Worm (Caenorhabditis elegans) whole organism, L1 larva: ENCODE data around the gene Y42H9AR.2.
"Not testable (repeated sequence)": the region's sequence is repeated elsewhere in the genome, so short reads cannot be mapped to it uniquely, and the experiment has no call there.

Source experiments
- C16A3.4 ChIP-seq: fragments of 150-350 bp; optimal IDR thresholded peaks from 2 replicates; lab custom pipeline; 2014; ENCODE audit warnings: missing biosample characterization, missing genetic modification characterization
- aly-2 ChIP-seq: fragments of 150-350 bp; optimal IDR thresholded peaks from 2 replicates; lab custom pipeline; 2014; ENCODE audit warnings: missing biosample characterization, missing genetic modification characterization
- ama-1 ChIP-seq: fragments of 150-350 bp; optimal IDR thresholded peaks from 2 replicates; lab custom pipeline; 2014
- ceh-8 ChIP-seq: fragments of 200-800 bp; sonication (Bioruptor generic); optimal IDR thresholded peaks from 2 replicates; lab custom pipeline; 2018; ENCODE audit warnings: mild to moderate bottlenecking, missing genetic modification characterization, moderate library complexity, missing compliant biosample characterization
- ceh-82 ChIP-seq, 3 experiments: fragments of 150-350 bp in 1 of 3; sonication (generic microtip) in 2 of 3; optimal IDR thresholded peaks; 2 replicates each; lab custom pipeline; 2014 to 2017; ENCODE audit warnings: missing biosample characterization in 3 of 3, missing genetic modification characterization in 3 of 3
- ceh-90 ChIP-seq: sonication (generic microtip); optimal IDR thresholded peaks from 2 replicates; lab custom pipeline; 2016; ENCODE audit warnings: missing genetic modification characterization, missing compliant biosample characterization
- dpl-1 ChIP-seq, 3 experiments: fragments of 150-350 bp in 2 of 3; sonication (generic microtip) in 1 of 3; optimal IDR thresholded peaks; 2 replicates each; lab custom pipeline; 2014 to 2017; ENCODE audit warnings: missing biosample characterization in 3 of 3, missing genetic modification characterization in 3 of 3, missing genetic modification reagents in 3 of 3
- dsc-1 ChIP-seq: sonication (generic microtip); optimal IDR thresholded peaks from 2 replicates; lab custom pipeline; 2016; ENCODE audit warnings: mild to moderate bottlenecking, missing genetic modification characterization, missing compliant biosample characterization
- efl-1 ChIP-seq, 4 experiments: fragments of 150-350 bp; optimal IDR thresholded peaks in 3 of 4; peaks in 1 of 4; 1 replicate in 1 of 4; 2 replicates in 3 of 4; lab custom pipeline; 2014; ENCODE audit warnings: missing biosample characterization in 2 of 4, missing genetic modification characterization in 2 of 4, missing genetic modification reagents in 2 of 4
- egl-13 ChIP-seq: sonication (generic microtip); optimal IDR thresholded peaks from 2 replicates; lab custom pipeline; 2016; ENCODE audit warnings: missing genotype, missing genetic modification reagents, missing genetic modification characterization, missing compliant biosample characterization
- fkh-10 ChIP-seq: sonication (generic microtip); optimal IDR thresholded peaks from 2 replicates; lab custom pipeline; 2017; ENCODE audit warnings: missing biosample characterization, missing genetic modification reagents, missing genetic modification characterization
- fkh-8 ChIP-seq: sonication (generic microtip); optimal IDR thresholded peaks from 2 replicates; lab custom pipeline; 2016; ENCODE audit warnings: mild to moderate bottlenecking, missing genetic modification characterization, missing compliant biosample characterization
- grh-1 ChIP-seq: fragments of 200-800 bp; sonication (Bioruptor generic); IDR thresholded peaks from 2 replicates; pipeline ENCODE4 v1.3.6; 2022; ENCODE audit warnings: missing genetic modification reagents, missing genetic modification characterization, missing compliant biosample characterization
- hpl-2 ChIP-seq: fragments of 150-350 bp; optimal IDR thresholded peaks from 2 replicates; lab custom pipeline; 2014; ENCODE audit warnings: missing biosample characterization, missing genetic modification reagents, missing genetic modification characterization
- irx-1 ChIP-seq: sonication (generic microtip); optimal IDR thresholded peaks from 2 replicates; lab custom pipeline; 2016; ENCODE audit warnings: missing genetic modification characterization, missing compliant biosample characterization
- jun-1 ChIP-seq: fragments of 150-350 bp; optimal IDR thresholded peaks from 2 replicates; lab custom pipeline; 2014; ENCODE audit warnings: missing biosample characterization, missing genetic modification reagents, missing genetic modification characterization
- lin-13 ChIP-seq: fragments of 150-350 bp; optimal IDR thresholded peaks from 2 replicates; lab custom pipeline; 2014; ENCODE audit warnings: missing biosample characterization, missing genetic modification reagents, missing genetic modification characterization
- lin-14 ChIP-seq: fragments of 200-800 bp; sonication (Bioruptor generic); optimal IDR thresholded peaks from 2 replicates; lab custom pipeline; 2018; ENCODE audit warnings: mild to moderate bottlenecking, missing genetic modification characterization, moderate library complexity, missing compliant biosample characterization
- lin-39 ChIP-seq: fragments of 150-350 bp; optimal IDR thresholded peaks from 2 replicates; lab custom pipeline; 2014; ENCODE audit warnings: missing biosample characterization, missing genetic modification reagents, missing genetic modification characterization
- lsy-2 ChIP-seq, 2 experiments: fragments of 150-350 bp; optimal IDR thresholded peaks; 2 replicates each; lab custom pipeline; 2014; ENCODE audit warnings: missing biosample characterization in 2 of 2, missing genetic modification characterization in 2 of 2
- mef-2 ChIP-seq: fragments of 150-350 bp; optimal IDR thresholded peaks from 2 replicates; lab custom pipeline; 2014; ENCODE audit warnings: missing biosample characterization, missing genetic modification characterization
- mep-1 ChIP-seq: fragments of 150-350 bp; optimal IDR thresholded peaks from 2 replicates; lab custom pipeline; 2014; ENCODE audit warnings: missing biosample characterization, missing genetic modification characterization
- nhr-11 ChIP-seq: fragments of 150-350 bp; optimal IDR thresholded peaks from 2 replicates; lab custom pipeline; 2014; ENCODE audit warnings: missing biosample characterization, missing genetic modification characterization
- nhr-12 ChIP-seq: sonication (generic microtip); optimal IDR thresholded peaks from 2 replicates; lab custom pipeline; 2017; ENCODE audit warnings: missing biosample characterization, missing genetic modification characterization
- nhr-19 ChIP-seq: fragments of 200-800 bp; sonication (Bioruptor generic); conservative IDR thresholded peaks from 2 replicates; pipeline ENCODE4 v1.3.6; 2022; ENCODE audit warnings: missing genetic modification characterization, missing compliant biosample characterization
- nhr-28 ChIP-seq: fragments of 150-350 bp; optimal IDR thresholded peaks from 2 replicates; lab custom pipeline; 2014; ENCODE audit warnings: missing biosample characterization, missing genetic modification characterization
- nhr-77 ChIP-seq: fragments of 150-350 bp; optimal IDR thresholded peaks from 2 replicates; lab custom pipeline; 2014; ENCODE audit warnings: missing biosample characterization, missing genetic modification characterization
- nhr-90 ChIP-seq: sonication (generic microtip); optimal IDR thresholded peaks from 2 replicates; lab custom pipeline; 2016; ENCODE audit warnings: mild to moderate bottlenecking, missing genetic modification characterization, missing compliant biosample characterization; ENCODE audit not compliant: poor library complexity
- pax-3 ChIP-seq: fragments of 200-800 bp; sonication (Bioruptor generic); optimal IDR thresholded peaks from 2 replicates; lab custom pipeline; 2018; ENCODE audit warnings: mild to moderate bottlenecking, missing genetic modification characterization, moderate library complexity, missing compliant biosample characterization
- pqm-1 ChIP-seq: sonication (generic microtip); optimal IDR thresholded peaks from 3 replicates; lab custom pipeline; 2017; ENCODE audit warnings: missing biosample characterization, missing genetic modification characterization
- skn-1 ChIP-seq: fragments of 150-350 bp; optimal IDR thresholded peaks from 2 replicates; lab custom pipeline; 2014; ENCODE audit warnings: missing biosample characterization, missing genetic modification characterization
- snpc-4 ChIP-seq: fragments of 150-350 bp; optimal IDR thresholded peaks from 2 replicates; lab custom pipeline; 2014; ENCODE audit warnings: missing biosample characterization, missing genetic modification characterization
- snu-23 ChIP-seq: sonication (generic microtip); optimal IDR thresholded peaks from 2 replicates; lab custom pipeline; 2016; ENCODE audit warnings: missing genetic modification characterization, missing compliant biosample characterization
- sox-4 ChIP-seq: sonication (generic microtip); optimal IDR thresholded peaks from 2 replicates; lab custom pipeline; 2016; ENCODE audit warnings: missing genetic modification characterization, missing compliant biosample characterization
- tbx-2 ChIP-seq: sonication (generic microtip); optimal IDR thresholded peaks from 2 replicates; lab custom pipeline; 2016; ENCODE audit warnings: missing genetic modification characterization, missing compliant biosample characterization
- tlp-1 ChIP-seq: fragments of 150-350 bp; optimal IDR thresholded peaks from 2 replicates; lab custom pipeline; 2014; ENCODE audit warnings: missing biosample characterization, missing genetic modification characterization
- unc-62 ChIP-seq: fragments of 150-350 bp; optimal IDR thresholded peaks from 2 replicates; lab custom pipeline; 2014; ENCODE audit warnings: missing biosample characterization, missing genetic modification reagents, missing genetic modification characterization
- unc-86 ChIP-seq: sonication (generic microtip); optimal IDR thresholded peaks from 2 replicates; lab custom pipeline; 2016; ENCODE audit warnings: missing genetic modification characterization, missing compliant biosample characterization
- unc-98 ChIP-seq: fragments of 200-800 bp; sonication (Bioruptor generic); IDR thresholded peaks from 2 replicates; pipeline ENCODE4 v1.3.6; 2022; ENCODE audit warnings: missing genetic modification characterization, missing compliant biosample characterization
- vab-15 ChIP-seq: sonication (generic microtip); optimal IDR thresholded peaks from 2 replicates; lab custom pipeline; 2017; ENCODE audit warnings: missing genotype, mild to moderate bottlenecking, missing genetic modification characterization, missing compliant biosample characterization
- xbp-1 ChIP-seq: sonication (generic microtip); optimal IDR thresholded peaks from 2 replicates; lab custom pipeline; 2016; ENCODE audit warnings: missing genetic modification characterization, missing compliant biosample characterization
- zag-1 ChIP-seq: fragments of 150-350 bp; optimal IDR thresholded peaks from 2 replicates; lab custom pipeline; 2014; ENCODE audit warnings: missing biosample characterization, missing genetic modification characterization
- zip-4 ChIP-seq: fragments of 200-800 bp; sonication (Bioruptor generic); optimal IDR thresholded peaks from 2 replicates; lab custom pipeline; 2018; ENCODE audit warnings: mild to moderate bottlenecking, missing genetic modification characterization, moderate library complexity, missing compliant biosample characterization
- ztf-11 ChIP-seq, 2 experiments: sonication (generic microtip); optimal IDR thresholded peaks; 2 replicates each; lab custom pipeline; 2016 to 2017; ENCODE audit warnings: missing genetic modification characterization in 2 of 2, missing biosample characterization in 1 of 2, missing compliant biosample characterization in 1 of 2

Gene Y42H9AR.2

DNA sequence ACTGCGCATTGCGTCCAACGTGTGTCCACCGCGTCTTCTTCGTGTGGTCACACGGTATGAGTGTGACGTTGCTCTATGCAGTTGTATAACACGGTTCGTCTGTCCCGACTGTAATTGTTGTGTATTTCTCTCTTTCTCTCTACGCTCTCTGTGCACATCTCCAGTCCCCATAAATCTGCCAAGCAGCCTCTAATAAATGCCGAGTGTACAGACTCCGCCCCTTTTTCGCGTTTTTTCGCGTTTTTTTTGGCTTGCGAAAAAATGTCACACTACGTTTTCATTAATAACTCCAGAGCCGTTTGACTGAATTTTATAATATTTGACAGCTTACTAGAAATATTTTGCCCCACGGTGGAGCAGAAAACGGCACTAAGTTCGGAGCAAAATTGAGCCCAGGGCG, 22.6 kb downstream of the Y42H9AR.2 start, which contains the start of gene erp-44.3:
TSS of gene erp-44.3 (plus strand) at position 301 of the 400 bp plus-strand sequence.
- TF ChIP-seq ceh-82 (tag; optimal IDR thresholded peaks at IDR 0.05; lab: Kevin White, UChicago); zip-4 (GFP tag; lab: Kevin White, UChicago); lin-14 (GFP tag; lab: Kevin White, UChicago): not testable (repeated sequence)

DNA sequence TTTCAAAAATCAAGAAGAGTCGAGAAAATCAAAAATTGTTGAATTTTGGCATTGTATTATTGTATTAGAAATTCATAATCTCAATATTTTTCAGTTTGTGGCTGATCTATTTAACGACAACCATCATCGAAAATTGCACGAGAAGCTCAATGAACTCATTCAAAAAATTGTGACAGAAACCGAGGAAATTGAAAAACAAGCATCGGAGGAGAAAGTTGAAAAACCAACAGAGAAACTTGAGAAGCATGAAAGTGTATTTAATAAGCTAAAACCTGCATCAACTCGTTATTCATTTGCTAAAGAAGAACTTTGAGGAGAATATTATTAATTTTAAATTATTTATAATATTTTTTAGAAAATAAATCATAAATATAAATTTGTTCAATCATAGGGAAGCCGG, 27.2 kb downstream of the Y42H9AR.2 start, which contains the start of gene ceph-41:
TSS of gene ceph-41 (plus strand) at position 301 of the 400 bp plus-strand sequence.
- TF ChIP-seq lin-39, result no peak
- no peak for TF ChIP-seq efl-1 (optimal IDR thresholded peaks at IDR 0.05; lab: Kevin White, UChicago)
- peak in 1 of 2 experiments; percentile 18 for TF ChIP-seq efl-1 (GFP tag; optimal IDR thresholded peaks at IDR 0.05 in 1 of 2; lab: Kevin White, UChicago)

DNA sequence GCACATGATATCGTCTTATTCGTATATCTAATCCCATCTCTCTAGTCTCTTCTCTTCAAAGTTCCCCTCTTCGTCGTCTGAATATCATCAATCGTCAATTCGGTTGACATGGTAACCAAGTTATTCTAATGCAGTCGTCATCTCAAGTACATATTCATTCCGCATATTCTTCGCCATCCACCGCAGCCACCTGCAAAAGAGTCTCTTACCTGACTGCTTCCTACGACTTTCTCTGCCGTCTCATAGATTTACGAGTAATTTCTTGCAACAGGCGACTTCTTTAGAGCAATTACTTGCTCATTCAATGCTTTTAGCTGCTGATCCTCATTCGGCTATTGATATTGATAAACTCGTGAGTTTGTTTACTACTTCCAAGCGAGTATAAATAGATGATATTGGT, 27.7 kb downstream of the Y42H9AR.2 start:
- TF ChIP-seq egl-13 (tag; lab: Kevin White, UChicago) (peak; percentile 1), fkh-8 (peak; percentile 85), sox-4 (tag; lab: Kevin White, UChicago) (peak; percentile 57), dsc-1 (tag; lab: Kevin White, UChicago) (peak; percentile 70), xbp-1 (tag; lab: Kevin White, UChicago) (no peak), nhr-28 (tag; lab: Kevin White, UChicago) (no peak), pax-3 (tag; lab: Kevin White, UChicago) (peak; percentile 44)

DNA sequence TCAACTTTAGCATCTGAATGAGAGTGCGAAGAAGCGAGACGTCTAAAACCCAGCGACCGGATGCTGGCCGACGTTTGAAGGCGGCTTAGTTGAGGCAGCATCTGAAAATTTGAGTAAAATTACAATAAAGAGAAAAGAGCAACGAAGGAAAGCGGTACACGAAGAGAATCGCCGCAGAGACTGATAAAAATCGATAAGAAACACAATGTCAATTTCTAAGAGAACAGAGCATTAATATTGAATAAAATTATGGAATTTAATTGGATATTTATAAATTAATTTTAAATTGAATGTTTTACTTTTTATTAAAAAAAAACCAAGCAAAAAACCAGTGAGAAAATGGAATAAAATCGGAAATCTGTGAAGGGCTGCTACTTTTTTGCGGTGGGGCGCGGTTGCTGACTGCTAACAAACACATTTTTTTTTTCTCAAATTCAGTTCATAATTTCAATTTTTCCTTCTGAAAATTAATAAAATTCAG, 30.5 kb downstream of the Y42H9AR.2 start, which contains the start of the genes ndub-11 and moc-3:
TSS of gene ndub-11 (minus strand) at position 101 of the 481 bp plus-strand sequence.
TSS of gene moc-3 (plus strand) at position 431 of the 481 bp plus-strand sequence.
- TF ChIP-seq lsy-2 (tag; optimal IDR thresholded peaks at IDR 0.05; lab: Kevin White, UChicago) (peak in 1 of 2 experiments; percentile 9), unc-86 (tag; lab: Kevin White, UChicago) (no peak), vab-15 (tag; lab: Kevin White, UChicago) (no peak), grh-1 (GFP tag; lab: Robert Waterston, UW) (no peak), dpl-1 (GFP tag; optimal IDR thresholded peaks at IDR 0.05; lab: Kevin White, UChicago) (peak in 1 of 3 experiments; percentile 25), xbp-1 (tag; lab: Kevin White, UChicago) (no peak)

DNA sequence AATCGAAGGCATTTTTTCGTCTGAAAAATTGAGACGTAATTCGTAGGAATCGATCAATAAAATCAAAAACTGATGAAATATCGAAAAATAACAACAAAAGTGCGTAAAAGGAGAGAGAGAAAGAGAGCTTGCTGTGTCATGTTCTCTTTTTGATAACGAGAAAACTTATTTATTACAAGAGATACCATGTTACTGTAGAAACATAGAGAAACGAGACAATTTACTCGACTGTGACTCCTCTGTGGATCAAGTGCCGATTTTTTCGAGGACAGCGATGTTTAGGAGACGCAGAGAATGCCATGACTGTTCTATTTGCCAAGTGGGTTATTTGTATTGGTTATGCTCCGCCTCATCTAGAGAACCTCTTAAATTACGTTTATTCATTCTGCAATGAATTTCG, 33.8 kb downstream of the Y42H9AR.2 start, which contains the start of gene sph-1:
TSS of gene sph-1 (minus strand) at position 23 of the 400 bp plus-strand sequence.
- TF ChIP-seq snu-23 (GFP tag; lab: Kevin White, UChicago), result peak; percentile 52
- no peak for TF ChIP-seq nhr-11 (tag; lab: Kevin White, UChicago)
- TF ChIP-seq C16A3.4 (tag; lab: Kevin White, UChicago), result no peak
- no peak for TF ChIP-seq nhr-19 (GFP tag; lab: Robert Waterston, UW)
- no peak for TF ChIP-seq tlp-1
- no peak for TF ChIP-seq lin-13
- TF ChIP-seq nhr-12 (tag; lab: Kevin White, UChicago), result no peak
- no peak for TF ChIP-seq zag-1 (tag; lab: Kevin White, UChicago)
- TF ChIP-seq mef-2 (tag; lab: Kevin White, UChicago), result no peak
- TF ChIP-seq lin-14 (GFP tag; lab: Kevin White, UChicago), result peak; percentile 70
- no peak for TF ChIP-seq jun-1
- no peak for TF ChIP-seq vab-15 (tag; lab: Kevin White, UChicago)
- TF ChIP-seq nhr-90 (tag; lab: Kevin White, UChicago), result no peak
- peak; percentile 46 for TF ChIP-seq nhr-77 (tag; lab: Kevin White, UChicago)
- no peak for TF ChIP-seq unc-86 (tag; lab: Kevin White, UChicago)
- no peak for TF ChIP-seq ceh-82 (tag; optimal IDR thresholded peaks at IDR 0.05; lab: Kevin White, UChicago)
- TF ChIP-seq hpl-2 (GFP tag; lab: Kevin White, UChicago), result no peak
- TF ChIP-seq snpc-4 (tag; lab: Kevin White, UChicago), result no peak
- peak in 1 of 2 experiments; percentile 9 for TF ChIP-seq efl-1 (optimal IDR thresholded peaks at IDR 0.05; lab: Kevin White, UChicago)
- TF ChIP-seq efl-1 (GFP tag; optimal IDR thresholded peaks at IDR 0.05 in 1 of 2; lab: Kevin White, UChicago), result peak in 1 of 2 experiments; percentile 89
- no peak for TF ChIP-seq unc-98 (GFP tag; lab: Robert Waterston, UW)
- no peak for TF ChIP-seq irx-1
- no peak for TF ChIP-seq ama-1 (lab: Kevin White, UChicago)
- no peak for TF ChIP-seq pqm-1 (tag; lab: Kevin White, UChicago)
- no peak for TF ChIP-seq ceh-90 (tag; lab: Kevin White, UChicago)
- TF ChIP-seq tbx-2 (tag; lab: Kevin White, UChicago), result no peak
- TF ChIP-seq skn-1 (tag; lab: Kevin White, UChicago), result no peak
- TF ChIP-seq mep-1 (tag; lab: Kevin White, UChicago), result peak; percentile 47
- TF ChIP-seq ztf-11 (tag; optimal IDR thresholded peaks at IDR 0.05; lab: Kevin White, UChicago), result no peak
- no peak for TF ChIP-seq fkh-10 (GFP tag; lab: Kevin White, UChicago)
- TF ChIP-seq unc-62 (GFP tag; lab: Kevin White, UChicago), result no peak
- TF ChIP-seq aly-2 (tag; lab: Kevin White, UChicago), result no peak
- no peak for TF ChIP-seq ceh-8 (GFP tag; lab: Kevin White, UChicago)
